Fruit fly (Drosophila melanogaster): ENCODE measurements around the gene CG43288.

Gene CG43288

dm6 chrX:4202235-4202794, 10.5 kb upstream of the CG43288 start (continued):
- TF ChIP-seq Trl (optimal IDR thresholded peaks at IDR 0.05) = no peak
- TF ChIP-seq Trl (GFP tag; optimal IDR thresholded peaks at IDR 0.05) = peak; percentile 16
- peak; percentile 10 to 90 for TF ChIP-seq Pdp1 (GFP tag; optimal IDR thresholded peaks at IDR 0.05)
- no peak for TF ChIP-seq CG9215 (GFP tag; IDR thresholded peaks at IDR 0.05)
- TF ChIP-seq E2f2 (GFP tag; IDR thresholded peaks at IDR 0.05) = no peak
- peak; percentile 48 for TF ChIP-seq gro (GFP tag; optimal IDR thresholded peaks at IDR 0.05)
- peak; percentile 39 for TF ChIP-seq Sox100B (GFP tag; optimal IDR thresholded peaks at IDR 0.05)
- TF ChIP-seq ac (GFP tag; optimal IDR thresholded peaks at IDR 0.05) = peak; percentile 51
- TF ChIP-seq bab2 (GFP tag; optimal IDR thresholded peaks at IDR 0.05) = peak; percentile 16
- TF ChIP-seq HLH3B (GFP tag; IDR thresholded peaks at IDR 0.05) = peak; percentile 7; the same call in 1 of the 2 replicates
- TF ChIP-seq scrt (GFP tag; optimal IDR thresholded peaks at IDR 0.05) = peak; percentile 54
- TF ChIP-seq zfh1 (GFP tag; IDR thresholded peaks at IDR 0.05) = 0 out of 3 replicates have a peak, but pooled peaks have one; percentile 36
- 0 out of 3 replicates have a peak, but pooled peaks have one; percentile 20 for TF ChIP-seq otp (GFP tag; IDR thresholded peaks at IDR 0.05)
- TF ChIP-seq ro (GFP tag; IDR thresholded peaks at IDR 0.05) = no peak
- TF ChIP-seq Atf-2 (GFP tag; optimal IDR thresholded peaks at IDR 0.05) = no peak
- no peak for TF ChIP-seq CG43689 (GFP tag; IDR thresholded peaks at IDR 0.05)
- TF ChIP-seq CG12659 (GFP tag; optimal IDR thresholded peaks at IDR 0.05) = peak; percentile 37
- TF ChIP-seq CG11723 (GFP tag; optimal IDR thresholded peaks at IDR 0.05) = peak; percentile 53
- TF ChIP-seq CG17359 (tag; optimal IDR thresholded peaks at IDR 0.05) = peak; percentile 51
- no peak for TF ChIP-seq hkb (optimal IDR thresholded peaks at IDR 0.05)
- peak; percentile 51; the same call in 1 of the 2 replicates for TF ChIP-seq hkb (GFP tag; IDR thresholded peaks at IDR 0.05)
- no peak for TF ChIP-seq ap (GFP tag; IDR thresholded peaks at IDR 0.05)
- TF ChIP-seq fd64A (GFP tag; optimal IDR thresholded peaks at IDR 0.05) = peak; percentile 49
- peak; percentile 41 for TF ChIP-seq org-1 (GFP tag; optimal IDR thresholded peaks at IDR 0.05)
- peak; percentile 65 for TF ChIP-seq CG7271 (tag; optimal IDR thresholded peaks at IDR 0.05)
- TF ChIP-seq lab (GFP tag; optimal IDR thresholded peaks at IDR 0.05) = peak; percentile 82
- TF ChIP-seq Spps (tag; optimal IDR thresholded peaks at IDR 0.05) = peak; percentile 3
- no peak for TF ChIP-seq CG14860 (GFP tag; IDR thresholded peaks at IDR 0.05; ENCODE audit: partially characterized antibody)
- TF ChIP-seq CG4730 (GFP tag; IDR thresholded peaks at IDR 0.05) = no peak
- peak; percentile 55 for TF ChIP-seq Xrp1 (GFP tag; IDR thresholded peaks at IDR 0.05)
- peak; percentile 34 for TF ChIP-seq CG12104 (GFP tag; optimal IDR thresholded peaks at IDR 0.05)
- TF ChIP-seq CG4424 (GFP tag; optimal IDR thresholded peaks at IDR 0.05) = no peak
- no peak for TF ChIP-seq NK7.1 (GFP tag; optimal IDR thresholded peaks at IDR 0.05)
- no peak for TF ChIP-seq Stat92E (GFP tag; optimal IDR thresholded peaks at IDR 0.05)
- TF ChIP-seq lola (GFP tag; optimal IDR thresholded peaks at IDR 0.05) = peak in 1 of 3 experiments; percentile 42
- no peak for TF ChIP-seq Dref (GFP tag; IDR thresholded peaks at IDR 0.05)
- peak; percentile 67 for TF ChIP-seq CG13296 (GFP tag; optimal IDR thresholded peaks at IDR 0.05)
- peak; percentile 32 for TF ChIP-seq CG1603 (tag; optimal IDR thresholded peaks at IDR 0.05)
- peak; percentile 11 for TF ChIP-seq Fer2 (tag; optimal IDR thresholded peaks at IDR 0.05)
- TF ChIP-seq zen (tag; optimal IDR thresholded peaks at IDR 0.05) = peak; percentile 34
- peak; percentile 72 for TF ChIP-seq MTF-1 (GFP tag; optimal IDR thresholded peaks at IDR 0.05; ENCODE audit: borderline replicate concordance)
- peak; percentile 44 for TF ChIP-seq pros (GFP tag; optimal IDR thresholded peaks at IDR 0.05)
- peak; percentile 48 for TF ChIP-seq Meics (GFP tag; optimal IDR thresholded peaks at IDR 0.05)
- peak; percentile 40 for TF ChIP-seq mirr (GFP tag; optimal IDR thresholded peaks at IDR 0.05)
- TF ChIP-seq Asciz (GFP tag; optimal IDR thresholded peaks at IDR 0.05) = peak; percentile 43
- TF ChIP-seq CG15601 (tag; optimal IDR thresholded peaks at IDR 0.05) = peak; percentile 66
- TF ChIP-seq CG1832 (GFP tag; optimal IDR thresholded peaks at IDR 0.05) = no peak
- peak; percentile 21 for TF ChIP-seq Lhr (GFP tag; optimal IDR thresholded peaks at IDR 0.05)
- TF ChIP-seq nerfin-1 (tag; optimal IDR thresholded peaks at IDR 0.05) = peak; percentile 13
